Worm (Caenorhabditis elegans): ENCODE measurements around the gene Y62H9A.12.

Y62H9A.12 gene

DNA sequence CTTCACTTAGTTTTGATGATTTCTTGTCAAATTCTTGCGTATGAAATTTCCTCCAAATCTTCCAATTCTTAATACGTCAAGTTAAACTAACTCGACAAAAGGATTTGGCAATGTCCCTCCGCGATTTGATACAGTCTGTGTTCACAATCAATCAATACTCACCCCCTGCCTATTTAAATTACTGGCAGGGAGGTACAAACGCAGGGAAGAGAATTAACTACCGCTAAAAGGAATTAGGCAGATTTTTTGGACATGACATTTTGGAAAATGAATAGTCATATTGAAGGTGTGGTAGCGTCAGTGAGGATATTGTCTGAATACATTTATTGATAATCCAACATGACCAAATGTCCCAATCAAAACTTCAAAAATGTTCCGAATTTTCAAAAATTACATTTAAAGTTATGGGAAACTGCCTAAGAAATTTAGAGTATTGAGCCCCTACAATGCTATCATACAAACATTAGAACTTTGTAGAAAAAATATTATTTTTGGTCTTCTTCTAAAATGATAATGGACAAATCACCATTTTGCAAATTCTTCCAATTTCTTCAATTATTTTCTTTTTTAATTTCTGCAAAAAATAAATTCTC lies 23.5 kb downstream of the Y62H9A.12 start (continued):
- TF ChIP-seq set-16 (GFP tag; IDR thresholded peaks at IDR 0.05) = no peak
- TF ChIP-seq nhr-77 (tag; optimal IDR thresholded peaks at IDR 0.05) = peak; percentile 100
- peak; percentile 68 for TF ChIP-seq pqm-1 (tag; optimal IDR thresholded peaks at IDR 0.05)
- TF ChIP-seq sdz-12 (GFP tag; optimal IDR thresholded peaks at IDR 0.05) = peak; percentile 91
- peak; percentile 52 for TF ChIP-seq egl-27 (tag; optimal IDR thresholded peaks at IDR 0.05)
- peak; percentile 86 for TF ChIP-seq lin-39 (tag; optimal IDR thresholded peaks at IDR 0.05)
- peak; percentile 100 for TF ChIP-seq mep-1 (tag; optimal IDR thresholded peaks at IDR 0.05)
- TF ChIP-seq ceh-82 (tag; optimal IDR thresholded peaks at IDR 0.05) = peak; percentile 66
- peak; percentile 90 for TF ChIP-seq nhr-237 (tag; optimal IDR thresholded peaks at IDR 0.05)
- peak; percentile 68 for TF ChIP-seq nhr-41 (GFP tag; IDR thresholded peaks at IDR 0.05)
- TF ChIP-seq nhr-102 (tag; optimal IDR thresholded peaks at IDR 0.05) = peak; percentile 99
- peak; percentile 82 to 92 for TF ChIP-seq hif-1 (tag; optimal IDR thresholded peaks at IDR 0.05)
- peak; percentile 82 for TF ChIP-seq nhr-76 (tag; optimal IDR thresholded peaks at IDR 0.05)
- TF ChIP-seq lin-13 (GFP tag; optimal IDR thresholded peaks at IDR 0.05) = peak; percentile 98
- peak; percentile 40 for TF ChIP-seq F49E8.2 (tag; optimal IDR thresholded peaks at IDR 0.05; ENCODE audit: borderline replicate concordance)
- no peak for TF ChIP-seq aly-2 (tag; optimal IDR thresholded peaks at IDR 0.05)
- peak; percentile 90 for TF ChIP-seq lir-3 (tag; optimal IDR thresholded peaks at IDR 0.05)
- peak; percentile 100 for TF ChIP-seq aha-1 (tag)
- peak; percentile 53 for TF ChIP-seq snpc-4 (tag; optimal IDR thresholded peaks at IDR 0.05)
- TF ChIP-seq F44E2.7 (GFP tag; IDR thresholded peaks at IDR 0.05) = 0 out of 2 replicates have a peak, but pooled peaks have one; percentile 23
- TF ChIP-seq Y105C5A.15 (GFP tag; IDR thresholded peaks at IDR 0.05) = peak; percentile 75
- TF ChIP-seq ztf-11 (tag; optimal IDR thresholded peaks at IDR 0.05) = peak; percentile 84
- peak; percentile 72 for TF ChIP-seq dmd-8 (GFP tag; IDR thresholded peaks at IDR 0.05)
- TF ChIP-seq unc-39 (tag; optimal IDR thresholded peaks at IDR 0.05) = peak; percentile 92
- no peak for TF ChIP-seq zip-11 (GFP tag; IDR thresholded peaks at IDR 0.05)
- TF ChIP-seq ZK546.5 (tag; optimal IDR thresholded peaks at IDR 0.05) = peak; percentile 31 to 75
- no peak for TF ChIP-seq F26F4.8 (GFP tag; conservative IDR thresholded peaks at IDR 0.05)

DNA sequence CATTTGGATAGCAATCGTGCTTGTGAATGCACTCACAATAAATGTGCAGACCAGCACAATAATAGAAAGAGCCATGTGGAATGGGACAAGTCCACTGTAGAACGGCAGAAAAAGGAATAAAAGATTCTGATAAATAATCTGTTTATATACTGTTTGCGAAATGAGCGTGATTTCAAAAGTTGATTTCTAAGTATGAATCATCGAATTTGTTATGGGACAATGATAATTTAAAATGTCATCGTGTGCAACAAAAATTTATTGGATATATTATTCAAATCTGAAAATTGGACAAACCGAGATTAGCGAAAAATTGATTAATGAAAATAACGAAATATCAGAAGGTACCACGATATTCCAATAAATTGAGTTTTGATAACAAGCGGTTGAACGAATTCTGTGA lies 24.9 kb downstream of the Y62H9A.12 start, which contains the start of gene F55G7.5:
F55G7.5 (minus strand) TSS at position 101 of the 400 bp plus-strand sequence.
- TF ChIP-seq ceh-44 (GFP tag; IDR thresholded peaks at IDR 0.05) = no peak
- TF ChIP-seq gei-8 (GFP tag; optimal IDR thresholded peaks at IDR 0.05) = no peak
- TF ChIP-seq dmd-6 (GFP tag; IDR thresholded peaks at IDR 0.05) = no peak
- no peak for TF ChIP-seq pha-4 (GFP tag; IDR thresholded peaks at IDR 0.05)
- no peak for TF ChIP-seq pha-4 (tag; optimal IDR thresholded peaks at IDR 0.05)
- TF ChIP-seq php-3 (GFP tag; IDR thresholded peaks at IDR 0.05) = no peak
- TF ChIP-seq fos-1 (tag; optimal IDR thresholded peaks at IDR 0.05) = no peak
- no peak for TF ChIP-seq R02D3.7 (tag; optimal IDR thresholded peaks at IDR 0.05)
- no peak for TF ChIP-seq daf-16 (GFP tag; optimal IDR thresholded peaks at IDR 0.05)
- TF ChIP-seq daf-16 (tag; optimal IDR thresholded peaks at IDR 0.05) = no peak
- no peak for TF ChIP-seq ceh-20 (GFP tag; IDR thresholded peaks at IDR 0.05)
- TF ChIP-seq mdt-29 (GFP tag; IDR thresholded peaks at IDR 0.05) = no peak
- TF ChIP-seq lsy-2 (tag; optimal IDR thresholded peaks at IDR 0.05) = no peak
- no peak for TF ChIP-seq zip-11 (GFP tag; IDR thresholded peaks at IDR 0.05)
- TF ChIP-seq lin-1 (GFP tag; IDR thresholded peaks at IDR 0.05) = no peak
- TF ChIP-seq nhr-28 (tag; optimal IDR thresholded peaks at IDR 0.05) = no peak
- no peak for TF ChIP-seq egl-27 (tag; optimal IDR thresholded peaks at IDR 0.05)
- TF ChIP-seq nhr-111 (GFP tag; optimal IDR thresholded peaks at IDR 0.05) = no peak
- TF ChIP-seq daf-12 (tag; optimal IDR thresholded peaks at IDR 0.05) = no peak
